Fruit fly (Drosophila melanogaster) whole organism, prepupa: ENCODE results near the gene CG33093.

Experiments
- Blimp-1 ChIP-seq: fragments of 200-800 bp; sonication (Bioruptor generic); optimal IDR thresholded peaks from 3 replicates; lab custom pipeline; 2017; ENCODE audit warnings: missing biosample characterization, missing genetic modification characterization, mild to moderate bottlenecking, moderate library complexity, missing genetic modification reagents
- CG31627 ChIP-seq: fragments of 200-800 bp; sonication (Bioruptor generic); optimal IDR thresholded peaks from 3 replicates; lab custom pipeline; 2016; ENCODE audit warnings: missing biosample characterization, missing genetic modification characterization
- OdsH ChIP-seq: fragments of 200-800 bp; sonication (Bioruptor generic); optimal IDR thresholded peaks from 3 replicates; lab custom pipeline; 2016; ENCODE audit warnings: missing biosample characterization, missing genetic modification characterization
- Sox14 ChIP-seq: fragments of 200-800 bp; sonication (Bioruptor generic); optimal IDR thresholded peaks from 3 replicates; lab custom pipeline; 2016; ENCODE audit warnings: missing biosample characterization, missing genetic modification characterization
- esn ChIP-seq: fragments of 200-800 bp; sonication (Bioruptor generic); optimal IDR thresholded peaks from 2 replicates; lab custom pipeline; 2016; ENCODE audit warnings: missing biosample characterization, mild to moderate bottlenecking, missing genetic modification characterization, moderate library complexity

dm6 chr3R:22558398-22558797 is 26.7 kb upstream of the CG33093 start:
- TF ChIP-seq esn (no peak), Sox14 (GFP tag; lab: Kevin White, UChicago) (no peak), OdsH (GFP tag; lab: Kevin White, UChicago) (no peak), Blimp-1 (GFP tag; lab: Kevin White, UChicago) (no peak), CG31627 (GFP tag; lab: Kevin White, UChicago) (no peak)
